Worm (Caenorhabditis elegans) whole organism, early embryonic: Measurements from ENCODE around the gene unc-96.

Experiments
- B0310.2 ChIP-seq: sonication (generic microtip); optimal IDR thresholded peaks from 2 replicates; lab custom pipeline; 2016; ENCODE audit warnings: mild to moderate bottlenecking, missing genetic modification characterization, missing compliant biosample characterization
- flt-1 ChIP-seq: fragments of 200-800 bp; sonication (Bioruptor generic); IDR thresholded peaks from 2 replicates; pipeline ENCODE4 v1.3.6; 2022; ENCODE audit warnings: missing genetic modification characterization, missing compliant biosample characterization
- tbx-11 ChIP-seq: fragments of 200-800 bp; sonication (Bioruptor generic); IDR thresholded peaks from 2 replicates; pipeline ENCODE4 v1.3.6; 2022; ENCODE audit warnings: missing genetic modification characterization, missing compliant biosample characterization

- TF ChIP-seq flt-1 (GFP tag; lab: Robert Waterston, UW) (no peak), tbx-11 (GFP tag; lab: Robert Waterston, UW) (no peak), B0310.2 (tag; lab: Kevin White, UChicago) (no peak)
Observed at ce11 chrX:585598-586217, 35.4 kb downstream of the unc-96 start.
